Worm (Caenorhabditis elegans) whole organism, midembryonic: ENCODE data around the gene R12A1.3.

Source experiments
- T22C8.4 ChIP-seq: fragments of 200-800 bp; sonication (Bioruptor generic); IDR thresholded peaks from 2 replicates; pipeline ENCODE4 v1.3.6; 2022; ENCODE audit warnings: missing genetic modification characterization, missing compliant biosample characterization
- cog-1 ChIP-seq: sonication (generic microtip); optimal IDR thresholded peaks from 2 replicates; lab custom pipeline; 2016; ENCODE audit warnings: missing genetic modification characterization, missing compliant biosample characterization
- flt-1 ChIP-seq: fragments of 200-800 bp; sonication (Bioruptor generic); IDR thresholded peaks from 2 replicates; pipeline ENCODE4 v1.3.6; 2022; ENCODE audit warnings: missing genetic modification characterization, missing compliant biosample characterization
- klf-2 ChIP-seq: fragments of 200-800 bp; sonication (Bioruptor generic); conservative IDR thresholded peaks from 2 replicates; pipeline ENCODE4 v1.3.6; 2022; ENCODE audit warnings: missing genetic modification reagents, missing genetic modification characterization, missing compliant biosample characterization
- med-1 ChIP-seq: sonication (generic microtip); optimal IDR thresholded peaks from 2 replicates; lab custom pipeline; 2017; ENCODE audit warnings: missing genetic modification characterization, mild to moderate bottlenecking, missing compliant biosample characterization, antibody characterized with exemption, missing genetic modification reagents; ENCODE audit not compliant: insufficient read depth
- ref-1 ChIP-seq: fragments of 200-800 bp; sonication (Bioruptor generic); conservative IDR thresholded peaks from 2 replicates; pipeline ENCODE4 v1.3.6; 2022; ENCODE audit warnings: missing genetic modification reagents, missing genetic modification characterization, missing compliant biosample characterization
- tab-1 ChIP-seq: fragments of 200-800 bp; sonication (Bioruptor generic); IDR thresholded peaks from 2 replicates; pipeline ENCODE4 v1.3.6; 2022; ENCODE audit warnings: missing genetic modification characterization, missing compliant biosample characterization
- ztf-23 ChIP-seq: fragments of 200-800 bp; sonication (Bioruptor generic); IDR thresholded peaks from 2 replicates; pipeline ENCODE4 v1.3.6; 2022; ENCODE audit warnings: missing genetic modification reagents, missing genetic modification characterization, missing compliant biosample characterization
- ztf-29 ChIP-seq: fragments of 200-800 bp; sonication (Bioruptor generic); IDR thresholded peaks from 2 replicates; pipeline ENCODE4 v1.3.6; 2022; ENCODE audit warnings: missing genetic modification reagents, missing genetic modification characterization, missing compliant biosample characterization

Gene R12A1.3

ce11 chrV:1460069-1460468 is 34.5 kb upstream of the R12A1.3 start, which contains the start of gene hacd-1:
Gene hacd-1 (plus strand): TSS chrV:1460369.
- TF ChIP-seq klf-2 (no peak), tab-1 (GFP tag; lab: Robert Waterston, UW) (no peak), cog-1 (tag; lab: Kevin White, UChicago) (no peak), ref-1 (GFP tag; lab: Robert Waterston, UW) (no peak), med-1 (GFP tag; lab: Kevin White, UChicago) (no peak), ztf-23 (GFP tag; lab: Robert Waterston, UW) (no peak), flt-1 (GFP tag; lab: Robert Waterston, UW) (no peak), ztf-29 (no peak), T22C8.4 (GFP tag; lab: Robert Waterston, UW) (no peak)

- TF ChIP-seq ztf-23 (GFP tag; lab: Robert Waterston, UW) (no peak), flt-1 (GFP tag; lab: Robert Waterston, UW) (no peak), ref-1 (GFP tag; lab: Robert Waterston, UW) (no peak), T22C8.4 (GFP tag; lab: Robert Waterston, UW) (no peak), ztf-29 (no peak), klf-2 (no peak), med-1 (GFP tag; lab: Kevin White, UChicago) (no peak), cog-1 (tag; lab: Kevin White, UChicago) (no peak), tab-1 (GFP tag; lab: Robert Waterston, UW) (no peak)
These were observed 33.9 kb upstream of the R12A1.3 start for ce11 chrV:1459374-1459926.

- TF ChIP-seq ref-1 (GFP tag; lab: Robert Waterston, UW) (no peak), cog-1 (tag; lab: Kevin White, UChicago) (no peak), klf-2 (no peak), ztf-23 (GFP tag; lab: Robert Waterston, UW) (no peak), T22C8.4 (GFP tag; lab: Robert Waterston, UW) (no peak), tab-1 (GFP tag; lab: Robert Waterston, UW) (no peak), ztf-29 (no peak), flt-1 (GFP tag; lab: Robert Waterston, UW) (no peak), med-1 (GFP tag; lab: Kevin White, UChicago) (no peak)
These were observed 31.0 kb upstream of the R12A1.3 start for ce11 chrV:1456614-1457013.

ce11 chrV:1455280-1455679 is 29.7 kb upstream of the R12A1.3 start:
- no peak for TF ChIP-seq cog-1 (tag; lab: Kevin White, UChicago)
- no peak for TF ChIP-seq med-1 (GFP tag; lab: Kevin White, UChicago)
- TF ChIP-seq tab-1 (GFP tag; lab: Robert Waterston, UW): no peak
- no peak for TF ChIP-seq ref-1 (GFP tag; lab: Robert Waterston, UW)
- no peak for TF ChIP-seq ztf-23 (GFP tag; lab: Robert Waterston, UW)
- TF ChIP-seq klf-2: no peak
- TF ChIP-seq flt-1 (GFP tag; lab: Robert Waterston, UW): no peak
- no peak for TF ChIP-seq ztf-29
- no peak for TF ChIP-seq T22C8.4 (GFP tag; lab: Robert Waterston, UW)

- TF ChIP-seq ref-1 (GFP tag; lab: Robert Waterston, UW): no peak
- TF ChIP-seq klf-2: no peak
- no peak for TF ChIP-seq ztf-29
- TF ChIP-seq tab-1 (GFP tag; lab: Robert Waterston, UW): no peak
- no peak for TF ChIP-seq med-1 (GFP tag; lab: Kevin White, UChicago)
- TF ChIP-seq ztf-23 (GFP tag; lab: Robert Waterston, UW): no peak
These were observed 29.2 kb upstream of the R12A1.3 start, which contains the start of gene chil-14 for ce11 chrV:1454762-1455161. Gene chil-14 (plus strand): TSS chrV:1455062.

- TF ChIP-seq tab-1 (GFP tag; lab: Robert Waterston, UW) (no peak), flt-1 (GFP tag; lab: Robert Waterston, UW) (no peak), ztf-23 (GFP tag; lab: Robert Waterston, UW) (no peak), cog-1 (tag; lab: Kevin White, UChicago) (no peak), klf-2 (no peak), med-1 (GFP tag; lab: Kevin White, UChicago) (no peak), ztf-29 (no peak), T22C8.4 (GFP tag; lab: Robert Waterston, UW) (no peak), ref-1 (GFP tag; lab: Robert Waterston, UW) (no peak)
These were observed 25.7 kb upstream of the R12A1.3 start, which contains the start of gene srj-23 for ce11 chrV:1451334-1451733. Gene srj-23 (plus strand): TSS chrV:1451634.

- TF ChIP-seq cog-1 (tag; lab: Kevin White, UChicago) (no peak), klf-2 (no peak), tab-1 (GFP tag; lab: Robert Waterston, UW) (no peak)
These were observed 24.6 kb upstream of the R12A1.3 start, which contains the start of gene cnc-2 for ce11 chrV:1450160-1450559. Gene cnc-2 (minus strand): TSS chrV:1450183.

ce11 chrV:1447724-1448123 is 22.1 kb upstream of the R12A1.3 start, which contains the start of gene cnc-3:
Gene cnc-3 (plus strand): TSS chrV:1448004.
- no peak for TF ChIP-seq cog-1 (tag; lab: Kevin White, UChicago)
- no peak for TF ChIP-seq flt-1 (GFP tag; lab: Robert Waterston, UW)
- no peak for TF ChIP-seq tab-1 (GFP tag; lab: Robert Waterston, UW)
- no peak for TF ChIP-seq med-1 (GFP tag; lab: Kevin White, UChicago)
- no peak for TF ChIP-seq ztf-29
- TF ChIP-seq ztf-23 (GFP tag; lab: Robert Waterston, UW): no peak
- TF ChIP-seq klf-2: no peak
- TF ChIP-seq ref-1 (GFP tag; lab: Robert Waterston, UW): no peak
- TF ChIP-seq T22C8.4 (GFP tag; lab: Robert Waterston, UW): no peak

- TF ChIP-seq ztf-23 (GFP tag; lab: Robert Waterston, UW) (no peak), ztf-29 (no peak), klf-2 (no peak), cog-1 (tag; lab: Kevin White, UChicago) (no peak), tab-1 (GFP tag; lab: Robert Waterston, UW) (no peak), T22C8.4 (GFP tag; lab: Robert Waterston, UW) (no peak), med-1 (GFP tag; lab: Kevin White, UChicago) (no peak)
These were observed 21.5 kb upstream of the R12A1.3 start, which contains the start of gene cnc-4 for ce11 chrV:1447079-1447478. Gene cnc-4 (plus strand): TSS chrV:1447195.
